Worm (Caenorhabditis elegans) whole organism, mixed stage, embryonic: ENCODE data around the gene T12A2.3.
A peak's percentile ranks its signal among the peaks of the same experiment; 100 is the strongest.

Experiments used
- M03D4.4 ChIP-seq: sonication (generic microtip); optimal IDR thresholded peaks from 2 replicates; lab custom pipeline; 2017; ENCODE audit warnings: mild to moderate bottlenecking, missing genetic modification characterization, missing compliant biosample characterization
- bed-3 ChIP-seq: fragments of 200-800 bp; sonication (Bioruptor generic); optimal IDR thresholded peaks from 3 replicates; lab custom pipeline; 2018; ENCODE audit warnings: mild to moderate bottlenecking, missing genetic modification characterization, moderate library complexity, missing compliant biosample characterization
- blmp-1 ChIP-seq: fragments of 150-350 bp; optimal IDR thresholded peaks from 2 replicates; lab custom pipeline; 2014; ENCODE audit warnings: missing biosample characterization, missing genetic modification characterization
- ceh-39 ChIP-seq: fragments of 150-350 bp; optimal IDR thresholded peaks from 2 replicates; lab custom pipeline; 2014; ENCODE audit warnings: missing biosample characterization, missing genetic modification characterization
- ceh-43 ChIP-seq: fragments of 200-800 bp; sonication (Bioruptor generic); optimal IDR thresholded peaks from 2 replicates; lab custom pipeline; 2018; ENCODE audit warnings: mild to moderate bottlenecking, missing genetic modification characterization, moderate library complexity, missing compliant biosample characterization
- ceh-83 ChIP-seq: fragments of 200-800 bp; sonication (Bioruptor generic); optimal IDR thresholded peaks from 2 replicates; lab custom pipeline; 2018; ENCODE audit warnings: mild to moderate bottlenecking, missing genetic modification characterization, missing compliant biosample characterization
- ces-1 ChIP-seq: fragments of 150-350 bp; optimal IDR thresholded peaks from 2 replicates; lab custom pipeline; 2014; ENCODE audit warnings: missing biosample characterization, missing genetic modification reagents, missing genetic modification characterization
- cnd-1 ChIP-seq: fragments of 200-800 bp; sonication (Bioruptor generic); optimal IDR thresholded peaks from 2 replicates; lab custom pipeline; 2018; ENCODE audit warnings: mild to moderate bottlenecking, missing genetic modification characterization, missing compliant biosample characterization
- drap-1 ChIP-seq: fragments of 200-800 bp; sonication (Bioruptor generic); optimal IDR thresholded peaks from 3 replicates; lab custom pipeline; 2018; ENCODE audit warnings: mild to moderate bottlenecking, missing genetic modification characterization, missing compliant biosample characterization
- elt-1 ChIP-seq: sonication (generic microtip); optimal IDR thresholded peaks from 2 replicates; lab custom pipeline; 2017; ENCODE audit warnings: missing genetic modification characterization, mild to moderate bottlenecking, missing compliant biosample characterization, antibody characterized with exemption, moderate library complexity, borderline replicate concordance; ENCODE audit not compliant: insufficient read depth
- elt-3 ChIP-seq: fragments of 150-350 bp; optimal IDR thresholded peaks from 2 replicates; lab custom pipeline; 2014; ENCODE audit warnings: missing biosample characterization, missing genetic modification characterization
- flh-1 ChIP-seq: fragments of 200-800 bp; sonication (Bioruptor generic); optimal IDR thresholded peaks from 2 replicates; lab custom pipeline; 2018; ENCODE audit warnings: mild to moderate bottlenecking, missing genetic modification characterization, moderate library complexity, missing compliant biosample characterization
- ham-2 ChIP-seq: fragments of 200-800 bp; sonication (Bioruptor generic); optimal IDR thresholded peaks from 2 replicates; lab custom pipeline; 2018; ENCODE audit warnings: mild to moderate bottlenecking, missing genetic modification characterization, missing compliant biosample characterization
- hlh-1 ChIP-seq: fragments of 150-350 bp; optimal IDR thresholded peaks from 2 replicates; lab custom pipeline; 2014; ENCODE audit warnings: missing biosample characterization, missing genetic modification reagents, missing genetic modification characterization
- lin-13 ChIP-seq: fragments of 150-350 bp; optimal IDR thresholded peaks from 2 replicates; lab custom pipeline; 2014; ENCODE audit warnings: missing biosample characterization, missing genetic modification characterization
- lin-32 ChIP-seq: fragments of 200-800 bp; sonication (Bioruptor generic); optimal IDR thresholded peaks from 2 replicates; lab custom pipeline; 2018; ENCODE audit warnings: mild to moderate bottlenecking, missing genetic modification characterization, missing compliant biosample characterization
- lsy-2 ChIP-seq: fragments of 150-350 bp; optimal IDR thresholded peaks from 2 replicates; lab custom pipeline; 2014; ENCODE audit warnings: missing biosample characterization, missing genetic modification characterization
- mab-5 ChIP-seq: fragments of 150-350 bp; optimal IDR thresholded peaks from 2 replicates; lab custom pipeline; 2014; ENCODE audit warnings: missing biosample characterization, missing genetic modification characterization
- mep-1 ChIP-seq: fragments of 150-350 bp; optimal IDR thresholded peaks from 2 replicates; lab custom pipeline; 2017; ENCODE audit warnings: missing biosample characterization, missing genetic modification reagents, missing genetic modification characterization, inconsistent platforms
- mls-2 ChIP-seq: sonication (generic microtip); optimal IDR thresholded peaks from 2 replicates; lab custom pipeline; 2016; ENCODE audit warnings: mild to moderate bottlenecking, missing genetic modification characterization, moderate library complexity, missing compliant biosample characterization
- nhr-12 ChIP-seq: fragments of 150-350 bp; optimal IDR thresholded peaks from 2 replicates; lab custom pipeline; 2014; ENCODE audit warnings: missing biosample characterization, missing genetic modification characterization
- nhr-2 ChIP-seq: fragments of 150-350 bp; optimal IDR thresholded peaks from 2 replicates; lab custom pipeline; 2014; ENCODE audit warnings: missing biosample characterization, missing genetic modification characterization
- nhr-237 ChIP-seq: fragments of 150-350 bp; optimal IDR thresholded peaks from 2 replicates; lab custom pipeline; 2014; ENCODE audit warnings: missing biosample characterization, missing genetic modification characterization
- nhr-28 ChIP-seq: fragments of 150-350 bp; optimal IDR thresholded peaks from 2 replicates; lab custom pipeline; 2014; ENCODE audit warnings: missing biosample characterization, missing genetic modification characterization
- nhr-76 ChIP-seq: sonication (generic microtip); optimal IDR thresholded peaks from 2 replicates; lab custom pipeline; 2017; ENCODE audit warnings: missing biosample characterization, missing genetic modification characterization
- pha-4 ChIP-seq: fragments of 150-350 bp; optimal IDR thresholded peaks from 2 replicates; lab custom pipeline; 2018; ENCODE audit warnings: missing biosample characterization, missing genetic modification reagents, missing genetic modification characterization
- sem-2 ChIP-seq: fragments of 200-800 bp; sonication (Bioruptor generic); optimal IDR thresholded peaks from 2 replicates; lab custom pipeline; 2018; ENCODE audit warnings: mild to moderate bottlenecking, missing genetic modification characterization, missing compliant biosample characterization
- snpc-4 ChIP-seq: fragments of 150-350 bp; optimal IDR thresholded peaks from 2 replicates; lab custom pipeline; 2014; ENCODE audit warnings: missing biosample characterization, missing genetic modification characterization
- sptf-1 ChIP-seq: sonication (generic microtip); optimal IDR thresholded peaks from 2 replicates; lab custom pipeline; 2017; ENCODE audit warnings: mild to moderate bottlenecking, missing genetic modification characterization, moderate library complexity, missing compliant biosample characterization
- tbx-8 ChIP-seq: fragments of 200-800 bp; sonication (Bioruptor generic); optimal IDR thresholded peaks from 2 replicates; lab custom pipeline; 2018; ENCODE audit warnings: mild to moderate bottlenecking, missing genetic modification characterization, moderate library complexity, missing compliant biosample characterization
- unc-120 ChIP-seq: sonication (generic microtip); optimal IDR thresholded peaks from 2 replicates; lab custom pipeline; 2017; ENCODE audit warnings: missing genetic modification characterization, missing compliant biosample characterization; ENCODE audit not compliant: poor library complexity, severe bottlenecking
- unc-39 ChIP-seq: fragments of 150-350 bp; optimal IDR thresholded peaks from 2 replicates; lab custom pipeline; 2014; ENCODE audit warnings: missing biosample characterization, missing genetic modification characterization
- unc-62 ChIP-seq: fragments of 150-350 bp; optimal IDR thresholded peaks from 2 replicates; lab custom pipeline; 2014; ENCODE audit warnings: missing biosample characterization, missing genetic modification reagents, missing genetic modification characterization
- zip-8 ChIP-seq: fragments of 150-350 bp; optimal IDR thresholded peaks from 2 replicates; lab custom pipeline; 2014; ENCODE audit warnings: missing biosample characterization, missing genetic modification characterization
- ztf-11 ChIP-seq: fragments of 150-350 bp; optimal IDR thresholded peaks from 2 replicates; lab custom pipeline; 2014; ENCODE audit warnings: missing biosample characterization, missing genetic modification characterization

T12A2.3 gene

DNA sequence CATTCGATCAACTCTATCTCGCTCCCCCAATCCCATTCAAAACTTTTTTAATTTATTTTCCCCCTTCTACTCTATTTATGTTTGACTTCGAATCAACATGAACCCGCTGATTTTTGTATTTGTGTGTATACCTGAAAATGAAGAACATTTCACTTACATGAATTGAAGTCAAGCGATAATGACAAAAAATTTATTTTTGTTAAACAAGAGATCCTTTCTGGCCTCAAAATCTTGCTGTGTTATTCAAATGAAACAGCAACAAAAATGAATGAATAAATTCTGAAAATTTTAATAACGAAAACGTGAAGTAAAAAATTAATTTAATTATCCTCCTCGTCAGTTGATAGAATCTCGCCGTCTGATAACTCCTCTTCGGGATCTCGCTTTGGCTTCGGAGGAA is 38.2 kb upstream of the T12A2.3 start:
- TF ChIP-seq drap-1 (GFP tag; lab: Kevin White, UChicago) (no peak), ceh-83 (GFP tag; lab: Kevin White, UChicago) (no peak), sptf-1 (tag; lab: Kevin White, UChicago) (no peak), nhr-237 (tag; lab: Kevin White, UChicago) (no peak), blmp-1 (tag; lab: Kevin White, UChicago) (no peak), nhr-12 (tag; lab: Kevin White, UChicago) (no peak), cnd-1 (no peak), nhr-2 (no peak), tbx-8 (GFP tag; lab: Kevin White, UChicago) (no peak), zip-8 (no peak), M03D4.4 (tag; lab: Kevin White, UChicago) (no peak)

DNA sequence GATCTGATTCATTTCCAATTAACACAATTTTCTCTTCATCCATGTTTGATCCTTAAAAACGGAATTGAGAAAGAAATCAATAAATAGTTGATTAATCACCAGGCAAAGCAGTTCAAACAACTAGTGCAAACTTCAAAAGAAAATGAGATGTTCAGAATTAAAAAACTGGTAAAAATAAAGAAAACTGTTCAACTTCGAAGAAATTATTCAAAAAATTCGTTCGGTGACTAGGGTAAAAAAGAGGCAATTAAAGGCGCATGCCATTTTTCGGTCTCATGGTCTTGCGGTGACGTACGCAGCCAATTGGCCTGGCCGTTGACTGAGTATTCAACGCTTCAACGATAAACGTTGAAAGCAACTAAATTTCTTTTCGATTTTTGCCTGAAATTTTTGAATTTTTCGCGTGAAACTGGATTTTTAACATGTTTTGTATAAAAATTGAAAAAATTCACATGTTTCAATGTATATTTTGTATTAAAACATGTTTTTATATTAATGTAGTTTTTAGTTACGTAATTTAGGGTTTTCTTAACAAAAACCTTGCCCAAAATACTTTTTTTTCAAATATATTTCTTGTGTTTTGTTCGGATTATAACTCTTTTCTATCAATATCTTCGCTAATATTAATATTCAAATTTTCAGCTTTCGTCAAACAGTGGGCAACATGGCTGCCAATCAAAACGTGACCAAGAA is 34.3 kb upstream of the T12A2.3 start, which contains the start of the genes sna-3 and rps-3:
TSS of gene sna-3 (minus strand) at position 51 of the 693 bp plus-strand sequence.
TSS of gene rps-3 (plus strand) at position 643 of the 693 bp plus-strand sequence.
- TF ChIP-seq M03D4.4 (tag; lab: Kevin White, UChicago) (no peak), mab-5 (tag; lab: Kevin White, UChicago) (no peak), blmp-1 (tag; lab: Kevin White, UChicago) (no peak), nhr-237 (tag; lab: Kevin White, UChicago) (peak; percentile 63), bed-3 (GFP tag; lab: Kevin White, UChicago) (no peak), tbx-8 (GFP tag; lab: Kevin White, UChicago) (no peak), unc-62 (GFP tag; lab: Kevin White, UChicago) (peak; percentile 14), zip-8 (no peak), snpc-4 (tag; lab: Kevin White, UChicago) (no peak), hlh-1 (tag; lab: Kevin White, UChicago) (peak; percentile 60), sem-2 (no peak), ceh-39 (tag; lab: Kevin White, UChicago) (peak; percentile 74), nhr-2 (peak; percentile 43), sptf-1 (tag; lab: Kevin White, UChicago) (peak; percentile 35), elt-1 (tag; lab: Kevin White, UChicago) (no peak), ceh-43 (no peak), cnd-1 (no peak), drap-1 (GFP tag; lab: Kevin White, UChicago) (no peak), pha-4 (tag; lab: Kevin White, UChicago) (peak; percentile 32), elt-3 (tag; lab: Kevin White, UChicago) (no peak), unc-39 (tag; lab: Kevin White, UChicago) (no peak), ces-1 (GFP tag; lab: Kevin White, UChicago) (no peak), nhr-76 (tag; lab: Kevin White, UChicago) (no peak), mep-1 (tag; lab: Kevin White, UChicago) (peak; percentile 83), ceh-83 (GFP tag; lab: Kevin White, UChicago) (no peak), lin-13 (tag; lab: Kevin White, UChicago) (peak; percentile 75), ztf-11 (no peak), nhr-28 (tag; lab: Kevin White, UChicago) (no peak), mls-2 (tag; lab: Kevin White, UChicago) (peak; percentile 69), unc-120 (tag; lab: Kevin White, UChicago) (peak; percentile 49), flh-1 (GFP tag; lab: Kevin White, UChicago) (no peak), nhr-12 (tag; lab: Kevin White, UChicago) (no peak), lsy-2 (tag; lab: Kevin White, UChicago) (peak; percentile 87), ham-2 (GFP tag; lab: Kevin White, UChicago) (no peak), lin-32 (GFP tag; lab: Kevin White, UChicago) (no peak)

DNA sequence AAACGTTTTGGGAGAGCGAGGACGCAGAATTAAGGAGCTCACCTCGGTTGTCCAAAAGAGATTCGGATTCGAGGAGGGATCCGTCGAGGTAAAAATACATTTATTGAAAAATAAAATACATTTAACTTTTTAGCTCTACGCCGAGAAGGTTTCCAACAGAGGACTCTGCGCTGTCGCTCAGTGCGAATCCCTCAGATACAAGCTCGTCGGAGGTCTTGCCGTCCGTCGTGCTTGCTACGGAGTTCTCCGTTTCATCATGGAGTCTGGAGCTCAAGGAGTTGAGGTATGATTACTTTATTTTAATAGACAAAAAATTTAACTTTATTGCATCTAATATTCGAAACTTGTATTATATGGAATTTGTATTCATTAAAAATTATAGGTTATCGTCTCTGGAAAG is 33.6 kb upstream of the T12A2.3 start:
- TF ChIP-seq nhr-2 (no peak), nhr-28 (tag; lab: Kevin White, UChicago) (no peak), nhr-76 (tag; lab: Kevin White, UChicago) (no peak)
- TF ChIP-seq, all 35 proteins: peak for 0
